Worm (Caenorhabditis elegans) whole organism, young adult: ENCODE data around the gene ttr-57.

ENCODE experiments used
- B0261.1 ChIP-seq: sonication (generic microtip); optimal IDR thresholded peaks from 2 replicates; lab custom pipeline; 2016; ENCODE audit warnings: mild to moderate bottlenecking, missing genetic modification characterization, moderate library complexity, missing compliant biosample characterization
- C17E4.6 ChIP-seq: fragments of 200-800 bp; sonication (Bioruptor generic); IDR thresholded peaks from 2 replicates; pipeline ENCODE4 v1.3.6; 2022; ENCODE audit warnings: missing genetic modification reagents, missing genetic modification characterization, missing compliant biosample characterization
- K12H6.12 ChIP-seq: fragments of 200-800 bp; sonication (Bioruptor generic); optimal IDR thresholded peaks from 2 replicates; lab custom pipeline; 2018; ENCODE audit warnings: mild to moderate bottlenecking, missing genetic modification characterization, missing compliant biosample characterization
- T07F8.4 ChIP-seq: sonication (generic microtip); optimal IDR thresholded peaks from 2 replicates; lab custom pipeline; 2016; ENCODE audit warnings: mild to moderate bottlenecking, missing genetic modification characterization, moderate library complexity, missing compliant biosample characterization
- Y79H2A.3 ChIP-seq: fragments of 200-800 bp; sonication (Bioruptor generic); conservative IDR thresholded peaks from 2 replicates; pipeline ENCODE4 v1.3.6; 2022; ENCODE audit warnings: missing genetic modification reagents, missing genetic modification characterization, missing compliant biosample characterization
- aptf-2 ChIP-seq: fragments of 200-800 bp; sonication (Bioruptor generic); conservative IDR thresholded peaks from 2 replicates; pipeline ENCODE4 v1.3.6; 2022; ENCODE audit warnings: missing genetic modification reagents, missing genetic modification characterization, missing compliant biosample characterization
- atf-7 ChIP-seq: sonication (generic microtip); optimal IDR thresholded peaks from 2 replicates; lab custom pipeline; 2017; ENCODE audit warnings: mild to moderate bottlenecking, missing genetic modification characterization, missing compliant biosample characterization
- bed-1 ChIP-seq: fragments of 200-800 bp; sonication (Bioruptor generic); IDR thresholded peaks from 2 replicates; pipeline ENCODE4 v1.3.6; 2022; ENCODE audit warnings: missing genetic modification reagents, missing genetic modification characterization, missing compliant biosample characterization
- ceh-40 ChIP-seq: fragments of 200-800 bp; sonication (Bioruptor generic); IDR thresholded peaks from 2 replicates; pipeline ENCODE4 v1.3.6; 2022; ENCODE audit warnings: missing genetic modification characterization, missing compliant biosample characterization
- ceh-58 ChIP-seq: fragments of 200-800 bp; sonication (Bioruptor generic); IDR thresholded peaks from 2 replicates; pipeline ENCODE4 v1.3.6; 2022; ENCODE audit warnings: missing genetic modification characterization, missing compliant biosample characterization
- chd-7 ChIP-seq: sonication (generic microtip); optimal IDR thresholded peaks from 2 replicates; lab custom pipeline; 2016; ENCODE audit warnings: mild to moderate bottlenecking, missing genetic modification characterization, moderate library complexity, missing compliant biosample characterization
- die-1 ChIP-seq: sonication (generic microtip); optimal IDR thresholded peaks from 2 replicates; lab custom pipeline; 2016; ENCODE audit warnings: missing genotype, mild to moderate bottlenecking, missing genetic modification characterization, missing compliant biosample characterization
- dpl-1 ChIP-seq: fragments of 150-350 bp; optimal IDR thresholded peaks from 2 replicates; lab custom pipeline; 2014; ENCODE audit warnings: missing biosample characterization, missing genetic modification reagents, missing genetic modification characterization
- ekl-4 ChIP-seq: fragments of 200-800 bp; sonication (Bioruptor generic); IDR thresholded peaks from 2 replicates; pipeline ENCODE4 v1.3.6; 2022; ENCODE audit warnings: missing genetic modification reagents, missing genetic modification characterization, missing compliant biosample characterization
- ets-4 ChIP-seq: fragments of 200-800 bp; sonication (Bioruptor generic); optimal IDR thresholded peaks from 2 replicates; lab custom pipeline; 2018; ENCODE audit warnings: mild to moderate bottlenecking, missing genetic modification characterization, missing compliant biosample characterization
- hlh-12 ChIP-seq: sonication (generic microtip); optimal IDR thresholded peaks from 2 replicates; lab custom pipeline; 2016; ENCODE audit warnings: missing genetic modification characterization, missing compliant biosample characterization
- hmg-1.2 ChIP-seq: fragments of 200-800 bp; sonication (Bioruptor generic); IDR thresholded peaks from 2 replicates; pipeline ENCODE4 v1.3.6; 2022; ENCODE audit warnings: missing genetic modification reagents, missing genetic modification characterization, missing compliant biosample characterization
- let-526 ChIP-seq: fragments of 200-800 bp; sonication (Bioruptor generic); IDR thresholded peaks from 2 replicates; pipeline ENCODE4 v1.3.6; 2022; ENCODE audit warnings: missing genetic modification reagents, missing genetic modification characterization, missing compliant biosample characterization
- lin-40 ChIP-seq: sonication (generic microtip); optimal IDR thresholded peaks from 2 replicates; lab custom pipeline; 2016; ENCODE audit warnings: missing genetic modification characterization, mild to moderate bottlenecking, missing compliant biosample characterization, missing genotype, missing genetic modification reagents
- lin-54 ChIP-seq: fragments of 200-800 bp; sonication (Bioruptor generic); optimal IDR thresholded peaks from 2 replicates; lab custom pipeline; 2018; ENCODE audit warnings: mild to moderate bottlenecking, missing genetic modification characterization, missing compliant biosample characterization
- mes-4 ChIP-seq: sonication (generic microtip); optimal IDR thresholded peaks from 2 replicates; lab custom pipeline; 2016; ENCODE audit warnings: missing genotype, missing genetic modification characterization, missing compliant biosample characterization
- nhr-27 ChIP-seq: fragments of 200-800 bp; sonication (Bioruptor generic); optimal IDR thresholded peaks from 2 replicates; lab custom pipeline; 2018; ENCODE audit warnings: mild to moderate bottlenecking, missing genetic modification characterization, moderate library complexity, missing compliant biosample characterization
- pha-4 ChIP-seq: fragments of 150-350 bp; sonication (generic microtip); optimal IDR thresholded peaks from 2 replicates; lab custom pipeline; 2014; ENCODE audit warnings: missing biosample characterization, missing genetic modification reagents, missing genetic modification characterization
- repo-1 ChIP-seq: sonication (generic microtip); optimal IDR thresholded peaks from 2 replicates; lab custom pipeline; 2017; ENCODE audit warnings: mild to moderate bottlenecking, missing genetic modification characterization, missing compliant biosample characterization
- rpc-1 ChIP-seq, 2 experiments: fragments of 150-350 bp in 1 of 2; sonication (generic microtip) in 1 of 2; optimal IDR thresholded peaks; 2 replicates each; lab custom pipeline; 2014 to 2018; ENCODE audit warnings: missing biosample characterization in 1 of 2, missing genetic modification characterization in 1 of 2, missing genetic modification reagents in 1 of 2, missing genotype in 1 of 2
- snpc-3.4 ChIP-seq: sonication (generic microtip); optimal IDR thresholded peaks from 2 replicates; lab custom pipeline; 2017; ENCODE audit warnings: missing genetic modification characterization, mild to moderate bottlenecking, missing compliant biosample characterization, antibody characterized with exemption, moderate library complexity, missing genotype, missing genetic modification reagents
- unc-130 ChIP-seq: sonication (generic microtip); optimal IDR thresholded peaks from 2 replicates; lab custom pipeline; 2016; ENCODE audit warnings: missing genetic modification reagents, missing genetic modification characterization, missing compliant biosample characterization
- xnd-1 ChIP-seq: sonication (generic microtip); optimal IDR thresholded peaks from 2 replicates; lab custom pipeline; 2016; ENCODE audit warnings: missing genotype, missing genetic modification reagents, missing genetic modification characterization, missing compliant biosample characterization

Gene ttr-57

ce11 chrV:20651923-20652322 is 47.0 kb downstream of the ttr-57 start:
- TF ChIP-seq unc-130 (GFP tag; lab: Kevin White, UChicago) (no peak), Y79H2A.3 (GFP tag; lab: Robert Waterston, UW) (no peak), mes-4 (no peak), dpl-1 (GFP tag; lab: Kevin White, UChicago) (no peak), xnd-1 (tag; lab: Kevin White, UChicago) (no peak), die-1 (tag; lab: Kevin White, UChicago) (no peak), ceh-40 (GFP tag; lab: Robert Waterston, UW) (no peak), aptf-2 (no peak), rpc-1 (optimal IDR thresholded peaks at IDR 0.05; lab: Kevin White, UChicago) (no peak), rpc-1 (tag; optimal IDR thresholded peaks at IDR 0.05; lab: Kevin White, UChicago) (no peak), atf-7 (no peak), nhr-27 (tag; lab: Kevin White, UChicago) (no peak), pha-4 (tag; lab: Kevin White, UChicago) (no peak), let-526 (no peak), ceh-58 (GFP tag; lab: Robert Waterston, UW) (no peak), hmg-1.2 (no peak), repo-1 (no peak), snpc-3.4 (tag; lab: Kevin White, UChicago) (no peak), C17E4.6 (no peak), T07F8.4 (tag; lab: Kevin White, UChicago) (no peak), K12H6.12 (tag; lab: Kevin White, UChicago) (no peak)

- no peak for TF ChIP-seq lin-40 (tag; lab: Kevin White, UChicago)
- no peak for TF ChIP-seq ceh-58 (GFP tag; lab: Robert Waterston, UW)
- TF ChIP-seq ekl-4 (GFP tag; lab: Robert Waterston, UW) = no peak
These were observed 49.4 kb downstream of the ttr-57 start, which contains the start of gene mnr-1 for ce11 chrV:20654350-20654749. TSS of gene mnr-1 (plus strand) at chrV:20654650.

ce11 chrV:20655174-20655573 is 50.3 kb downstream of the ttr-57 start:
- TF ChIP-seq chd-7 (tag; lab: Kevin White, UChicago) (no peak), bed-1 (GFP tag; lab: Robert Waterston, UW) (0 out of 2 replicates have a peak, but pooled peaks have one; percentile 50), B0261.1 (no peak), ceh-58 (GFP tag; lab: Robert Waterston, UW) (no peak), rpc-1 (optimal IDR thresholded peaks at IDR 0.05; lab: Kevin White, UChicago) (no peak), rpc-1 (tag; optimal IDR thresholded peaks at IDR 0.05; lab: Kevin White, UChicago) (peak; percentile 27), ets-4 (GFP tag; lab: Kevin White, UChicago) (no peak), hlh-12 (tag; lab: Kevin White, UChicago) (no peak), lin-54 (GFP tag; lab: Kevin White, UChicago) (no peak)
- TF ChIP-seq, all 124 proteins: peak for 2
